Worm (Caenorhabditis elegans) whole organism, L4 larva: ENCODE measurements around the gene F28H6.6.

Experiments
- D1046.2 ChIP-seq: fragments of 200-800 bp; sonication (Bioruptor generic); IDR thresholded peaks from 2 replicates; pipeline ENCODE4 v1.3.6; 2022; ENCODE audit warnings: missing genetic modification characterization, missing compliant biosample characterization
- F37D6.2 ChIP-seq: sonication (generic microtip); optimal IDR thresholded peaks from 2 replicates; lab custom pipeline; 2016; ENCODE audit warnings: mild to moderate bottlenecking, missing genetic modification characterization, missing compliant biosample characterization
- T26A8.4 ChIP-seq: fragments of 200-800 bp; sonication (Bioruptor generic); IDR thresholded peaks from 2 replicates; pipeline ENCODE4 v1.3.6; 2022; ENCODE audit warnings: missing genetic modification characterization, missing compliant biosample characterization
- Y105C5A.15 ChIP-seq: fragments of 200-800 bp; sonication (Bioruptor generic); IDR thresholded peaks from 2 replicates; pipeline ENCODE4 v1.3.6; 2022; ENCODE audit warnings: missing genetic modification characterization, missing compliant biosample characterization
- aha-1 ChIP-seq: fragments of 150-350 bp; peaks from one replicate; lab custom pipeline; 2014; ENCODE audit warnings: missing biosample characterization, missing genetic modification characterization
- ama-1 ChIP-seq: fragments of 150-350 bp; optimal IDR thresholded peaks from 2 replicates; lab custom pipeline; 2014; ENCODE audit warnings: inconsistent platforms, mixed read lengths
- attf-4 ChIP-seq: sonication (generic microtip); optimal IDR thresholded peaks from 3 replicates; lab custom pipeline; 2017; ENCODE audit warnings: missing biosample characterization, missing genetic modification characterization
- daf-16 ChIP-seq, 3 experiments: sonication (generic microtip); optimal IDR thresholded peaks; 2 replicates each; lab custom pipeline; 2016 to 2017; ENCODE audit warnings: missing genetic modification characterization in 3 of 3, missing genetic modification reagents in 3 of 3, mild to moderate bottlenecking in 2 of 3, missing compliant biosample characterization in 2 of 3, missing biosample characterization in 1 of 3, moderate library complexity in 1 of 3
- dmd-6 ChIP-seq: fragments of 200-800 bp; sonication (Bioruptor generic); IDR thresholded peaks from 2 replicates; pipeline ENCODE4 v1.3.6; 2022; ENCODE audit warnings: missing genetic modification reagents, missing genetic modification characterization, missing compliant biosample characterization
- dmd-8 ChIP-seq: fragments of 200-800 bp; sonication (Bioruptor generic); IDR thresholded peaks from 2 replicates; pipeline ENCODE4 v1.3.6; 2022; ENCODE audit warnings: missing genetic modification characterization, missing compliant biosample characterization
- gei-8 ChIP-seq: fragments of 200-800 bp; sonication (Bioruptor generic); optimal IDR thresholded peaks from 2 replicates; lab custom pipeline; 2018; ENCODE audit warnings: mild to moderate bottlenecking, missing genetic modification characterization, missing compliant biosample characterization
- hlh-11 ChIP-seq: fragments of 200-800 bp; sonication (Bioruptor generic); optimal IDR thresholded peaks from 2 replicates; lab custom pipeline; 2018; ENCODE audit warnings: mild to moderate bottlenecking, missing genetic modification characterization, missing compliant biosample characterization
- hlh-30 ChIP-seq: sonication (generic microtip); optimal IDR thresholded peaks from 2 replicates; lab custom pipeline; 2017; ENCODE audit warnings: antibody characterized with exemption, mild to moderate bottlenecking, missing genetic modification characterization, missing compliant biosample characterization; ENCODE audit not compliant: insufficient read depth
- hmg-1.1 ChIP-seq: fragments of 200-800 bp; sonication (Bioruptor generic); IDR thresholded peaks from 2 replicates; pipeline ENCODE4 v1.3.6; 2022; ENCODE audit warnings: missing genetic modification reagents, missing genetic modification characterization, missing compliant biosample characterization
- jun-1 ChIP-seq: fragments of 150-350 bp; optimal IDR thresholded peaks from 2 replicates; lab custom pipeline; 2014; ENCODE audit warnings: missing biosample characterization, missing genetic modification reagents, missing genetic modification characterization
- lim-7 ChIP-seq: fragments of 200-800 bp; sonication (Bioruptor generic); IDR thresholded peaks from 2 replicates; pipeline ENCODE4 v1.3.6; 2022; ENCODE audit warnings: missing genetic modification characterization, missing compliant biosample characterization
- lin-1 ChIP-seq: fragments of 200-800 bp; sonication (Bioruptor generic); IDR thresholded peaks from 2 replicates; pipeline ENCODE4 v1.3.6; 2022; ENCODE audit warnings: missing genetic modification reagents, missing genetic modification characterization, missing compliant biosample characterization
- lin-15B ChIP-seq: fragments of 150-350 bp; sonication (generic microtip); optimal IDR thresholded peaks from 3 replicates; lab custom pipeline; 2014; ENCODE audit warnings: missing biosample characterization, missing genetic modification characterization
- lin-39 ChIP-seq: fragments of 150-350 bp; optimal IDR thresholded peaks from 2 replicates; lab custom pipeline; 2014; ENCODE audit warnings: missing biosample characterization, missing genetic modification reagents, missing genetic modification characterization
- madf-5 ChIP-seq, 2 experiments: fragments of 200-800 bp; sonication (Bioruptor generic); IDR thresholded peaks; 2 replicates each; pipeline ENCODE4 v1.3.6; 2022; ENCODE audit warnings: missing compliant biosample characterization in 2 of 2, missing genetic modification characterization in 2 of 2
- mes-2 ChIP-seq: sonication (generic microtip); optimal IDR thresholded peaks from 2 replicates; lab custom pipeline; 2016; ENCODE audit warnings: missing genotype, mild to moderate bottlenecking, missing genetic modification characterization, missing compliant biosample characterization; ENCODE audit not compliant: poor library complexity, severe bottlenecking
- mxl-3 ChIP-seq: fragments of 200-800 bp; sonication (Bioruptor generic); optimal IDR thresholded peaks from 2 replicates; lab custom pipeline; 2018; ENCODE audit warnings: mild to moderate bottlenecking, missing genetic modification characterization, missing compliant biosample characterization
- nhr-102 ChIP-seq: sonication (generic microtip); optimal IDR thresholded peaks from 2 replicates; lab custom pipeline; 2016; ENCODE audit warnings: mild to moderate bottlenecking, missing genetic modification characterization, moderate library complexity, missing compliant biosample characterization
- nhr-41 ChIP-seq: fragments of 200-800 bp; sonication (Bioruptor generic); IDR thresholded peaks from 2 replicates; pipeline ENCODE4 v1.3.6; 2022; ENCODE audit warnings: missing genetic modification reagents, missing genetic modification characterization, missing compliant biosample characterization
- nhr-48 ChIP-seq: sonication (generic microtip); optimal IDR thresholded peaks from 2 replicates; lab custom pipeline; 2016; ENCODE audit warnings: mild to moderate bottlenecking, missing genetic modification characterization, missing compliant biosample characterization
- nhr-6 ChIP-seq: fragments of 150-350 bp; optimal IDR thresholded peaks from 2 replicates; lab custom pipeline; 2014; ENCODE audit warnings: missing biosample characterization, missing genetic modification characterization
- rbr-2 ChIP-seq: sonication (generic microtip); optimal IDR thresholded peaks from 2 replicates; lab custom pipeline; 2016; ENCODE audit warnings: missing genotype, missing genetic modification characterization, missing compliant biosample characterization
- set-16 ChIP-seq: fragments of 200-800 bp; sonication (Bioruptor generic); IDR thresholded peaks from 2 replicates; pipeline ENCODE4 v1.3.6; 2022; ENCODE audit warnings: missing genetic modification reagents, missing genetic modification characterization, missing compliant biosample characterization
- snpc-1.2 ChIP-seq: fragments of 200-800 bp; sonication (Bioruptor generic); IDR thresholded peaks from 2 replicates; pipeline ENCODE4 v1.3.6; 2022; ENCODE audit warnings: missing genetic modification reagents, missing genetic modification characterization, missing compliant biosample characterization
- unc-130 ChIP-seq: sonication (generic microtip); optimal IDR thresholded peaks from 2 replicates; lab custom pipeline; 2016; ENCODE audit warnings: missing genetic modification reagents, missing genetic modification characterization, missing compliant biosample characterization
- unc-62 ChIP-seq, 3 experiments: fragments of 150-350 bp in 1 of 3; sonication (generic microtip); optimal IDR thresholded peaks in 2 of 3; peaks in 1 of 3; 1 replicate in 1 of 3; 2 replicates in 2 of 3; lab custom pipeline; 2014 to 2017; ENCODE audit warnings: missing biosample characterization in 3 of 3, missing genetic modification characterization in 3 of 3, missing genetic modification reagents in 3 of 3, missing genotype in 1 of 3
- zag-1 ChIP-seq: fragments of 150-350 bp; optimal IDR thresholded peaks from 2 replicates; lab custom pipeline; 2014; ENCODE audit warnings: missing biosample characterization, missing genetic modification characterization
- zfp-3 ChIP-seq: fragments of 200-800 bp; sonication (Bioruptor generic); conservative IDR thresholded peaks from 2 replicates; pipeline ENCODE4 v1.3.6; 2022; ENCODE audit warnings: missing genetic modification reagents, missing genetic modification characterization, missing compliant biosample characterization
- zip-11 ChIP-seq: fragments of 200-800 bp; sonication (Bioruptor generic); IDR thresholded peaks from 2 replicates; pipeline ENCODE4 v1.3.6; 2022; ENCODE audit warnings: missing genetic modification characterization, missing compliant biosample characterization
- ztf-7 ChIP-seq: fragments of 150-350 bp; optimal IDR thresholded peaks from 2 replicates; lab custom pipeline; 2014; ENCODE audit warnings: missing biosample characterization, missing genetic modification characterization

The F28H6.6 gene

ce11 chrX:14134883-14135282 lies 9.2 kb upstream of the F28H6.6 start (continued):
- TF ChIP-seq snpc-1.2 (GFP tag; lab: Robert Waterston, UW) (peak; percentile 81), mes-2 (tag; lab: Kevin White, UChicago) (peak; percentile 54), attf-4 (tag; lab: Kevin White, UChicago) (no peak), hmg-1.1 (GFP tag; lab: Robert Waterston, UW) (peak; percentile 52; the same call in 1 of the 2 replicates)

ce11 chrX:14134244-14134643 lies 8.6 kb upstream of the F28H6.6 start, which contains the start of gene F28H6.8:
Gene F28H6.8 (minus strand): TSS chrX:14134344.
- TF ChIP-seq unc-62 (GFP tag; optimal IDR thresholded peaks at IDR 0.05 in 1 of 2; lab: Kevin White, UChicago) (peak in 1 of 2 experiments; percentile 71), unc-62 (tag; optimal IDR thresholded peaks at IDR 0.05; lab: Kevin White, UChicago) (no peak), aha-1 (no peak)
- TF ChIP-seq, all 104 proteins: peak for 1

- TF ChIP-seq unc-62 (GFP tag; optimal IDR thresholded peaks at IDR 0.05 in 1 of 2; lab: Kevin White, UChicago) (peak in 1 of 2 experiments; percentile 62), unc-62 (tag; optimal IDR thresholded peaks at IDR 0.05; lab: Kevin White, UChicago) (no peak), lin-1 (GFP tag; lab: Robert Waterston, UW) (no peak)
Observed at ce11 chrX:14132677-14133076, 7.0 kb upstream of the F28H6.6 start.

- TF ChIP-seq aha-1 = peak; percentile 90
- no peak for TF ChIP-seq dmd-8 (GFP tag; lab: Robert Waterston, UW)
- TF ChIP-seq unc-62 (GFP tag; optimal IDR thresholded peaks at IDR 0.05 in 1 of 2; lab: Kevin White, UChicago) = no peak
- TF ChIP-seq unc-62 (tag; optimal IDR thresholded peaks at IDR 0.05; lab: Kevin White, UChicago) = no peak
Observed at ce11 chrX:14131476-14131875, 5.8 kb upstream of the F28H6.6 start.

ce11 chrX:14127291-14127922 lies 1.7 kb upstream of the F28H6.6 start, which contains the start of gene F28H6.4:
Gene F28H6.4 (plus strand): TSS chrX:14127872.
- TF ChIP-seq lin-39 (tag; lab: Kevin White, UChicago) (no peak), zag-1 (no peak), daf-16 (GFP tag; optimal IDR thresholded peaks at IDR 0.05; lab: Kevin White, UChicago) (no peak), daf-16 (tag; optimal IDR thresholded peaks at IDR 0.05; lab: Kevin White, UChicago) (peak; percentile 16), madf-5 (GFP tag; IDR thresholded peaks at IDR 0.05; lab: Robert Waterston, UW) (no peak), hlh-30 (tag; lab: Kevin White, UChicago) (peak; percentile 29), dmd-6 (GFP tag; lab: Robert Waterston, UW) (no peak), mxl-3 (GFP tag; lab: Kevin White, UChicago) (peak; percentile 17), rbr-2 (tag; lab: Kevin White, UChicago) (peak; percentile 4), nhr-6 (tag; lab: Kevin White, UChicago) (peak; percentile 4), set-16 (GFP tag; lab: Robert Waterston, UW) (peak; percentile 46), hlh-11 (tag; lab: Kevin White, UChicago) (peak; percentile 51), mes-2 (tag; lab: Kevin White, UChicago) (peak; percentile 71)

- TF ChIP-seq set-16 (GFP tag; lab: Robert Waterston, UW) = 0 out of 2 replicates have a peak, but pooled peaks have one; percentile 10
- TF ChIP-seq jun-1 (tag; lab: Kevin White, UChicago) = no peak
Observed at ce11 chrX:14118762-14119161, 6.9 kb downstream of the F28H6.6 start.

- no peak; the same call in 1 of the 2 replicates for TF ChIP-seq zip-11
- TF ChIP-seq D1046.2 (GFP tag; lab: Robert Waterston, UW) = peak; percentile 75; the same call in 1 of the 2 replicates
- TF ChIP-seq ama-1 (lab: Kevin White, UChicago) = no peak
- TF ChIP-seq lin-15B (tag; lab: Kevin White, UChicago) = no peak
- TF ChIP-seq hmg-1.1 (GFP tag; lab: Robert Waterston, UW) = peak; percentile 82
- TF ChIP-seq Y105C5A.15 = peak; percentile 70; the same call in 1 of the 2 replicates
- no peak for TF ChIP-seq T26A8.4 (GFP tag; lab: Robert Waterston, UW)
- 0 out of 2 replicates have a peak, but pooled peaks have one; percentile 25 for TF ChIP-seq zfp-3 (GFP tag; lab: Robert Waterston, UW)
- TF ChIP-seq nhr-48 = no peak
- peak; percentile 30 for TF ChIP-seq gei-8
- TF ChIP-seq unc-130 (GFP tag; lab: Kevin White, UChicago) = peak; percentile 16
- TF ChIP-seq ztf-7 (tag; lab: Kevin White, UChicago) = peak; percentile 17
- TF ChIP-seq lim-7 (GFP tag; lab: Robert Waterston, UW) = peak; percentile 84
- TF ChIP-seq F37D6.2 (tag; lab: Kevin White, UChicago) = peak; percentile 18
- peak; percentile 43 for TF ChIP-seq nhr-102 (tag; lab: Kevin White, UChicago)
- TF ChIP-seq nhr-41 (GFP tag; lab: Robert Waterston, UW) = 0 out of 2 replicates have a peak, but pooled peaks have one; percentile 64
Observed at ce11 chrX:14115480-14116161, 10.1 kb downstream of the F28H6.6 start, which contains the start of gene F28H6.7. Gene F28H6.7 (plus strand): TSS chrX:14116111.
